Worm (Caenorhabditis elegans) whole organism, late embryonic: ENCODE measurements around the gene old-2.

Source experiments
- C08G9.2 ChIP-seq: sonication (generic microtip); optimal IDR thresholded peaks from 2 replicates; lab custom pipeline; 2016; ENCODE audit warnings: mild to moderate bottlenecking, missing genetic modification characterization, moderate library complexity, missing compliant biosample characterization
- C38D4.7 ChIP-seq: fragments of 200-800 bp; sonication (Bioruptor generic); optimal IDR thresholded peaks from 2 replicates; lab custom pipeline; 2018; ENCODE audit warnings: mild to moderate bottlenecking, missing genetic modification characterization, moderate library complexity, missing compliant biosample characterization
- F13H6.1 ChIP-seq: sonication (generic microtip); optimal IDR thresholded peaks from 2 replicates; lab custom pipeline; 2016; ENCODE audit warnings: missing genetic modification characterization, missing compliant biosample characterization
- K02D7.2 ChIP-seq: sonication (generic microtip); optimal IDR thresholded peaks from 2 replicates; lab custom pipeline; 2017; ENCODE audit warnings: mild to moderate bottlenecking, missing genetic modification characterization, missing compliant biosample characterization
- K09A11.1 ChIP-seq: sonication (generic microtip); optimal IDR thresholded peaks from 2 replicates; lab custom pipeline; 2017; ENCODE audit warnings: antibody characterized with exemption, mild to moderate bottlenecking, missing genetic modification characterization, missing compliant biosample characterization; ENCODE audit not compliant: insufficient read depth
- ceh-18 ChIP-seq: sonication (generic microtip); optimal IDR thresholded peaks from 2 replicates; lab custom pipeline; 2016; ENCODE audit warnings: missing genetic modification characterization, missing compliant biosample characterization
- ceh-19 ChIP-seq: fragments of 200-800 bp; sonication (Bioruptor generic); optimal IDR thresholded peaks from 2 replicates; lab custom pipeline; 2018; ENCODE audit warnings: mild to moderate bottlenecking, missing genetic modification characterization, missing compliant biosample characterization
- ceh-2 ChIP-seq: sonication (generic microtip); optimal IDR thresholded peaks from 2 replicates; lab custom pipeline; 2016; ENCODE audit warnings: missing genotype, missing genetic modification characterization, missing compliant biosample characterization
- ceh-22 ChIP-seq: sonication (generic microtip); optimal IDR thresholded peaks from 2 replicates; lab custom pipeline; 2017; ENCODE audit warnings: missing biosample characterization, missing genetic modification characterization
- ceh-30 ChIP-seq: fragments of 150-350 bp; optimal IDR thresholded peaks from 2 replicates; lab custom pipeline; 2014; ENCODE audit warnings: missing biosample characterization, missing genetic modification characterization
- ceh-34 ChIP-seq: sonication (generic microtip); optimal IDR thresholded peaks from 2 replicates; lab custom pipeline; 2016; ENCODE audit warnings: mild to moderate bottlenecking, missing genetic modification characterization, missing compliant biosample characterization
- ceh-9 ChIP-seq: sonication (generic microtip); optimal IDR thresholded peaks from 2 replicates; lab custom pipeline; 2016; ENCODE audit warnings: mild to moderate bottlenecking, missing genetic modification characterization, inconsistent platforms, missing compliant biosample characterization
- che-1 ChIP-seq: sonication (generic microtip); optimal IDR thresholded peaks from 2 replicates; lab custom pipeline; 2016; ENCODE audit warnings: mild to moderate bottlenecking, missing genetic modification characterization, missing compliant biosample characterization
- dmd-4 ChIP-seq: sonication (generic microtip); optimal IDR thresholded peaks from 2 replicates; lab custom pipeline; 2016; ENCODE audit warnings: borderline replicate concordance, missing genetic modification characterization, missing compliant biosample characterization
- elt-4 ChIP-seq: sonication (generic microtip); optimal IDR thresholded peaks from 2 replicates; lab custom pipeline; 2016; ENCODE audit warnings: missing genetic modification characterization, missing compliant biosample characterization
- gmeb-2 ChIP-seq: sonication (generic microtip); optimal IDR thresholded peaks from 2 replicates; lab custom pipeline; 2016; ENCODE audit warnings: missing genetic modification characterization, inconsistent platforms, missing compliant biosample characterization
- hlh-15 ChIP-seq: sonication (generic microtip); optimal IDR thresholded peaks from 2 replicates; lab custom pipeline; 2016; ENCODE audit warnings: missing genetic modification characterization, missing compliant biosample characterization
- hlh-30 ChIP-seq: sonication (generic microtip); optimal IDR thresholded peaks from 2 replicates; lab custom pipeline; 2017; ENCODE audit warnings: antibody characterized with exemption, missing genetic modification characterization, missing compliant biosample characterization; ENCODE audit not compliant: insufficient read depth
- hlh-6 ChIP-seq: sonication (generic microtip); optimal IDR thresholded peaks from 2 replicates; lab custom pipeline; 2016; ENCODE audit warnings: missing genotype, missing genetic modification characterization, missing compliant biosample characterization
- hlh-8 ChIP-seq: sonication (generic microtip); optimal IDR thresholded peaks from 2 replicates; lab custom pipeline; 2016; ENCODE audit warnings: missing genotype, missing genetic modification characterization, missing compliant biosample characterization
- nhr-232 ChIP-seq: sonication (generic microtip); optimal IDR thresholded peaks from 2 replicates; lab custom pipeline; 2016; ENCODE audit warnings: missing genetic modification characterization, missing compliant biosample characterization
- odd-2 ChIP-seq: sonication (generic microtip); optimal IDR thresholded peaks from 2 replicates; lab custom pipeline; 2017; ENCODE audit warnings: antibody characterized with exemption, mild to moderate bottlenecking, missing genetic modification characterization, missing compliant biosample characterization
- pha-2 ChIP-seq: sonication (generic microtip); optimal IDR thresholded peaks from 2 replicates; lab custom pipeline; 2017; ENCODE audit warnings: mild to moderate bottlenecking, missing genetic modification characterization, missing compliant biosample characterization
- pros-1 ChIP-seq: fragments of 150-350 bp; optimal IDR thresholded peaks from 2 replicates; lab custom pipeline; 2014; ENCODE audit warnings: missing biosample characterization, missing genetic modification reagents, missing genetic modification characterization
- ref-2 ChIP-seq: sonication (generic microtip); optimal IDR thresholded peaks from 2 replicates; lab custom pipeline; 2016; ENCODE audit warnings: missing genetic modification characterization, missing compliant biosample characterization
- rnt-1 ChIP-seq: sonication (generic microtip); optimal IDR thresholded peaks from 2 replicates; lab custom pipeline; 2016; ENCODE audit warnings: missing genetic modification characterization, missing compliant biosample characterization
- sox-4 ChIP-seq: sonication (generic microtip); optimal IDR thresholded peaks from 2 replicates; lab custom pipeline; 2017; ENCODE audit warnings: mild to moderate bottlenecking, missing genetic modification characterization, inconsistent platforms, missing compliant biosample characterization
- syd-9 ChIP-seq: sonication (generic microtip); optimal IDR thresholded peaks from 2 replicates; lab custom pipeline; 2016; ENCODE audit warnings: mild to moderate bottlenecking, missing genetic modification characterization, moderate library complexity, missing compliant biosample characterization
- ttx-3 ChIP-seq: sonication (generic microtip); optimal IDR thresholded peaks from 2 replicates; lab custom pipeline; 2016; ENCODE audit warnings: missing genetic modification reagents, missing genetic modification characterization, missing compliant biosample characterization
- unc-3 ChIP-seq, 2 experiments: fragments of 200-800 bp in 1 of 2; sonication (Bioruptor generic) in 1 of 2; sonication (generic microtip) in 1 of 2; conservative IDR thresholded peaks in 1 of 2; optimal IDR thresholded peaks in 1 of 2; 2 replicates each; pipeline versions ENCODE4 v1.3.6 to Lab custom; 2016 to 2022; ENCODE audit warnings: missing compliant biosample characterization in 2 of 2, missing genetic modification characterization in 2 of 2, missing genetic modification reagents in 1 of 2

Gene old-2

DNA sequence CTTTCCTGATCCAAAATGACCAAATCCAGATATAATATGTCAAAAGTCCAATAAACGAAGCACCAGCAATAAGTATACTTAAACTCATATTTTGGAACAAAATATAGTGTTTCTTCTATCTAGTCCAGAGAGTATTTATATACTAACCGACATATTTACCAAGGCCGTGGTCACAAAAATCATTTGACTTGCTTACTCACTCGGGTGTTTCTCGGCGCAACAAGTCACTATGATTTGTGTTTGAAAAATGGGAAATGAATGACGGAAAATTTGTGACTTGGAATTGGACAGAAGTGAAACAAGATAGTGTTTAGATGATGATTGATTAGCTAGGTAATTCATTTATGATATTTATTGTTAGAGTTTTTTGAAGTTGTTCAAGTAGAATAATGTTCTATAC, 49.1 kb downstream of the old-2 start, which contains the start of gene cyp-13A5:
cyp-13A5 (minus strand) TSS at position 112 of the 400 bp plus-strand sequence.
- TF ChIP-seq unc-3 (GFP tag; conservative IDR thresholded peaks at IDR 0.05; lab: Robert Waterston, UW) (no peak), unc-3 (tag; optimal IDR thresholded peaks at IDR 0.05; lab: Kevin White, UChicago) (no peak), ref-2 (tag; lab: Kevin White, UChicago) (no peak), ceh-30 (tag; lab: Kevin White, UChicago) (no peak), ceh-18 (no peak), rnt-1 (tag; lab: Kevin White, UChicago) (no peak), elt-4 (no peak), K09A11.1 (tag; lab: Kevin White, UChicago) (no peak), pros-1 (tag; lab: Kevin White, UChicago) (no peak), syd-9 (tag; lab: Kevin White, UChicago) (no peak), K02D7.2 (tag; lab: Kevin White, UChicago) (no peak), ceh-34 (tag; lab: Kevin White, UChicago) (no peak), che-1 (tag; lab: Kevin White, UChicago) (no peak), sox-4 (tag; lab: Kevin White, UChicago) (no peak), F13H6.1 (no peak), ceh-19 (GFP tag; lab: Kevin White, UChicago) (no peak), ceh-22 (tag; lab: Kevin White, UChicago) (no peak), hlh-15 (no peak), C08G9.2 (no peak)

DNA sequence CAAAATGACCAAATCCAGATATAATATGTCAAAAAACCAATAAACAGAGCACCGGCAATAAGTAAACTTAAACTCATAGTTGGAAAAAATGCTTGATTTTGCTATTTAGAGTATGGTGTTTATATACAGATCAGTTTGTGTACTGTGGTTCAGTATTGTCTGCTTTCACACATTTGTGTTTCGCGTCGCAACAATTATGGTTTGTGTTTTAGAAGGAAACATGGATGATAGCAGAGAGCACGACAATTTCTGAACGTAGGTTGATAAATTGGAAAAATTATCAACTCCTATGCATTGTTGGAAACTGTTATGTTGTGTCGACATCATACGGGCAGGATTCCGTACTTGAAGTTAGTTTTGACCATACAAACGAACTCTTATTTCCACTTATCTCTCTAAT, 51.7 kb downstream of the old-2 start, which contains the start of gene cyp-13A4:
cyp-13A4 (minus strand) TSS at position 77 of the 400 bp plus-strand sequence.
- no peak for TF ChIP-seq rnt-1 (tag; lab: Kevin White, UChicago)
- TF ChIP-seq hlh-8 (tag; lab: Kevin White, UChicago) = no peak
- no peak for TF ChIP-seq ttx-3 (tag; lab: Kevin White, UChicago)
- TF ChIP-seq ceh-18 = no peak
- TF ChIP-seq dmd-4 (tag; lab: Kevin White, UChicago) = no peak
- TF ChIP-seq ref-2 (tag; lab: Kevin White, UChicago) = no peak
- TF ChIP-seq ceh-30 (tag; lab: Kevin White, UChicago) = no peak
- no peak for TF ChIP-seq che-1 (tag; lab: Kevin White, UChicago)
- no peak for TF ChIP-seq pha-2 (tag; lab: Kevin White, UChicago)
- TF ChIP-seq nhr-232 (tag; lab: Kevin White, UChicago) = no peak
- TF ChIP-seq ceh-2 (tag; lab: Kevin White, UChicago) = no peak
- TF ChIP-seq C38D4.7 = no peak
- TF ChIP-seq hlh-30 = no peak
- no peak for TF ChIP-seq hlh-6
- TF ChIP-seq gmeb-2 (tag; lab: Kevin White, UChicago) = no peak
- no peak for TF ChIP-seq odd-2
- no peak for TF ChIP-seq C08G9.2
- TF ChIP-seq ceh-9 = no peak
